Fruit fly (Drosophila melanogaster): Measurements from ENCODE around the gene CG10340.

dm6 chr3R:16617650-16618049 lies 3.5 kb upstream of the CG10340 start, which contains the start of gene CG17560:
- TF ChIP-seq psq (optimal IDR thresholded peaks at IDR 0.05): no peak
- no peak for TF ChIP-seq usp (GFP tag; optimal IDR thresholded peaks at IDR 0.05)
- TF ChIP-seq CG8478 (optimal IDR thresholded peaks at IDR 0.05): no peak
- TF ChIP-seq EcR (GFP tag; optimal IDR thresholded peaks at IDR 0.05): no peak
- no peak for TF ChIP-seq Dll (optimal IDR thresholded peaks at IDR 0.05)
- no peak for TF ChIP-seq pan (optimal IDR thresholded peaks at IDR 0.05)
